Fruit fly (Drosophila melanogaster) whole organism, wandering third instar larva: Measurements from ENCODE around the gene Krn.

Source experiments
- CrebA ChIP-seq: fragments of 200-800 bp; sonication (Bioruptor generic); optimal IDR thresholded peaks from 2 replicates; lab custom pipeline; 2016; ENCODE audit warnings: missing biosample characterization, mild to moderate bottlenecking, missing genetic modification characterization, borderline replicate concordance
- Dfd ChIP-seq: fragments of >200 bp; optimal IDR thresholded peaks from 2 replicates; lab custom pipeline; 2017; ENCODE audit warnings: missing biosample characterization, missing genetic modification characterization
- GATAd ChIP-seq: sonication (Bioruptor generic); optimal IDR thresholded peaks from 2 replicates; lab custom pipeline; 2016; ENCODE audit warnings: missing biosample characterization, missing genetic modification characterization
- HLH106 ChIP-seq: fragments of 200-800 bp; optimal IDR thresholded peaks from 3 replicates; lab custom pipeline; 2019; ENCODE audit warnings: missing biosample characterization, mild to moderate bottlenecking, missing genetic modification characterization, moderate library complexity
- Hnf4 ChIP-seq: fragments of 200-800 bp; sonication (Bioruptor generic); optimal IDR thresholded peaks from 2 replicates; lab custom pipeline; 2016; ENCODE audit warnings: missing biosample characterization, mild to moderate bottlenecking, missing genetic modification characterization
- Hr78 ChIP-seq: fragments of >200 bp; optimal IDR thresholded peaks from 2 replicates; lab custom pipeline; 2017; ENCODE audit warnings: missing biosample characterization, missing genetic modification characterization
- Jra ChIP-seq: sonication (Bioruptor generic); optimal IDR thresholded peaks from 2 replicates; lab custom pipeline; 2016; ENCODE audit warnings: missing biosample characterization, missing genetic modification characterization
- Mio ChIP-seq: sonication (Bioruptor generic); optimal IDR thresholded peaks from 2 replicates; lab custom pipeline; 2016; ENCODE audit warnings: missing biosample characterization, missing genetic modification characterization
- N ChIP-seq: fragments of >200 bp; optimal IDR thresholded peaks from 2 replicates; lab custom pipeline; 2018; ENCODE audit warnings: missing biosample characterization, missing external identifiers, missing genetic modification characterization
- OdsH ChIP-seq: fragments of 200-800 bp; sonication (Bioruptor generic); optimal IDR thresholded peaks from 2 replicates; lab custom pipeline; 2016; ENCODE audit warnings: missing biosample characterization, mild to moderate bottlenecking, missing genetic modification characterization
- Rel ChIP-seq, 2 experiments: fragments of 200-800 bp; sonication (Bioruptor generic) in 1 of 2; optimal IDR thresholded peaks; 2 replicates in 1 of 2; 3 replicates in 1 of 2; lab custom pipeline; 2016 to 2019; ENCODE audit warnings: mild to moderate bottlenecking in 2 of 2, missing biosample characterization in 2 of 2, missing genetic modification characterization in 2 of 2, moderate library complexity in 1 of 2
- Vsx2 ChIP-seq: fragments of 200-300, 225-300 bp; sonication (Bioruptor generic); optimal IDR thresholded peaks from 2 replicates; lab custom pipeline; 2018; ENCODE audit warnings: missing biosample characterization, missing genetic modification characterization; ENCODE audit not compliant: partially characterized antibody
- brk ChIP-seq: fragments of 200-800 bp; sonication (Bioruptor generic); optimal IDR thresholded peaks from 2 replicates; lab custom pipeline; 2016; ENCODE audit warnings: missing biosample characterization, mild to moderate bottlenecking, missing genetic modification characterization
- dsf ChIP-seq: sonication (Bioruptor generic); optimal IDR thresholded peaks from 2 replicates; lab custom pipeline; 2016; ENCODE audit warnings: missing biosample characterization, missing genetic modification characterization, borderline replicate concordance
- ey ChIP-seq: fragments of 200-800 bp; sonication (Bioruptor generic); optimal IDR thresholded peaks from 2 replicates; lab custom pipeline; 2016; ENCODE audit warnings: missing biosample characterization, missing genetic modification characterization
- jim ChIP-seq: fragments of 175-275, 200-325 bp; sonication (Bioruptor generic); optimal IDR thresholded peaks from 2 replicates; lab custom pipeline; 2016; ENCODE audit warnings: missing biosample characterization, mild to moderate bottlenecking, missing genetic modification characterization
- pan ChIP-seq: fragments of >200 bp; optimal IDR thresholded peaks from 2 replicates; lab custom pipeline; 2017
- rgr ChIP-seq: fragments of 200-800 bp; sonication (Bioruptor generic); optimal IDR thresholded peaks from 3 replicates; lab custom pipeline; 2016; ENCODE audit warnings: missing biosample characterization, mild to moderate bottlenecking, missing genetic modification characterization
- sage ChIP-seq: fragments of 200-800 bp; sonication (Bioruptor generic); optimal IDR thresholded peaks from 2 replicates; lab custom pipeline; 2016; ENCODE audit warnings: missing biosample characterization, mild to moderate bottlenecking, missing genetic modification characterization
- sv ChIP-seq: fragments of 200-800 bp; sonication (Bioruptor generic); optimal IDR thresholded peaks from 3 replicates; lab custom pipeline; 2016; ENCODE audit warnings: missing biosample characterization, missing genetic modification characterization
- tai ChIP-seq: sonication (Bioruptor generic); optimal IDR thresholded peaks from 2 replicates; lab custom pipeline; 2016; ENCODE audit warnings: missing biosample characterization, missing genetic modification characterization
- usp ChIP-seq: fragments of >200 bp; optimal IDR thresholded peaks from 2 replicates; lab custom pipeline; 2017; ENCODE audit warnings: missing biosample characterization, missing genetic modification characterization

The Krn gene

DNA sequence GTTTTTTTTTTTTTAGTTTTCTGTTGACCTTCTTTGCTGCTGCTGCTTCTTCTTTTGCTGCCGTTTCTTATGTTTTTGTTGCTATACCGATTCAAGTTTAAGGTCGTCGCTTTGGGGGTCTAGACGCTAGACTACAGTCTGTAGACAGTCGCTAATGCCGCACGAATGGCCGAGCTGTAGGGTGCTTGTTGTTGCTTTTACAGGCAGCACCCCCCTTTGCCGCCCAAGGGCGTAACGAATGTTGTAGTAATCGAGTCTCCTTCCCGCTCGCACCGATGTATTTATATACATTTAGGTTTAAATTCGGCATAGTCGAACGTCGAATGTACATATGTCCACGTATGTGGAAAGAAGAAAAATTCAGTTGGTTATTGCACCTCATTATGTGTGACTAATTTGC, 49.2 kb downstream of the Krn start:
- no peak for TF ChIP-seq Hnf4 (GFP tag; lab: Kevin White, UChicago)
- no peak for TF ChIP-seq N
- no peak for TF ChIP-seq sage
- TF ChIP-seq ey (GFP tag; lab: Kevin White, UChicago): no peak
- TF ChIP-seq jim (GFP tag; lab: Kevin White, UChicago): no peak
- TF ChIP-seq Jra (GFP tag; lab: Kevin White, UChicago): no peak
- TF ChIP-seq Hr78 (GFP tag; lab: Kevin White, UChicago): no peak
- TF ChIP-seq pan (lab: Kevin White, UChicago): no peak
- no peak for TF ChIP-seq HLH106 (tag; lab: Kevin White, UChicago)
- TF ChIP-seq sv: no peak
- no peak for TF ChIP-seq Mio (GFP tag; lab: Kevin White, UChicago)
- TF ChIP-seq GATAd (GFP tag; lab: Kevin White, UChicago): no peak
- no peak for TF ChIP-seq CrebA (GFP tag; lab: Kevin White, UChicago)
- TF ChIP-seq usp: no peak
- TF ChIP-seq brk (GFP tag; lab: Kevin White, UChicago): no peak
- TF ChIP-seq tai (GFP tag; lab: Kevin White, UChicago): no peak
- TF ChIP-seq dsf (GFP tag; lab: Kevin White, UChicago): no peak
- TF ChIP-seq Vsx2 (GFP tag; lab: Kevin White, UChicago): no peak
- TF ChIP-seq OdsH (GFP tag; lab: Kevin White, UChicago): no peak

dm6 chr3L:17603528-17604414, 50.3 kb downstream of the Krn start:
- TF ChIP-seq rgr (GFP tag; lab: Kevin White, UChicago): peak; percentile 28
- TF ChIP-seq OdsH (GFP tag; lab: Kevin White, UChicago): peak; percentile 11
- TF ChIP-seq Rel (GFP tag; optimal IDR thresholded peaks at IDR 0.05; lab: Kevin White, UChicago): no peak
- no peak for TF ChIP-seq Rel (tag; optimal IDR thresholded peaks at IDR 0.05; lab: Kevin White, UChicago)
- no peak for TF ChIP-seq usp
- no peak for TF ChIP-seq Dfd (GFP tag; lab: Kevin White, UChicago)
- TF ChIP-seq, all 38 proteins: peak for 2
